Worm (Caenorhabditis elegans) whole organism, L3 larva: ENCODE data around the gene C02G6.2.

ENCODE experiments used
- ZK546.5 ChIP-seq: sonication (generic microtip); optimal IDR thresholded peaks from 2 replicates; lab custom pipeline; 2017; ENCODE audit warnings: missing biosample characterization, missing genetic modification characterization
- fos-1 ChIP-seq: fragments of 150-350 bp; optimal IDR thresholded peaks from 2 replicates; lab custom pipeline; 2014; ENCODE audit warnings: missing biosample characterization, missing genetic modification characterization
- jun-1 ChIP-seq: fragments of 150-350 bp; optimal IDR thresholded peaks from 2 replicates; lab custom pipeline; 2014; ENCODE audit warnings: missing biosample characterization, missing genetic modification reagents, missing genetic modification characterization
- nhr-12 ChIP-seq: fragments of 150-350 bp; optimal IDR thresholded peaks from 2 replicates; lab custom pipeline; 2014; ENCODE audit warnings: missing biosample characterization, missing genetic modification characterization
- nhr-28 ChIP-seq: fragments of 150-350 bp; optimal IDR thresholded peaks from 2 replicates; lab custom pipeline; 2014; ENCODE audit warnings: missing biosample characterization, missing genetic modification characterization
- nhr-77 ChIP-seq: fragments of 150-350 bp; optimal IDR thresholded peaks from 2 replicates; lab custom pipeline; 2014; ENCODE audit warnings: missing biosample characterization, missing genetic modification characterization
- unc-62 ChIP-seq: fragments of 150-350 bp; sonication (generic microtip); optimal IDR thresholded peaks from 4 replicates; lab custom pipeline; 2014; ENCODE audit warnings: missing biosample characterization, missing genetic modification reagents, missing genetic modification characterization
- zag-1 ChIP-seq: fragments of 150-350 bp; optimal IDR thresholded peaks from 2 replicates; lab custom pipeline; 2014; ENCODE audit warnings: missing biosample characterization, missing genetic modification characterization

- TF ChIP-seq unc-62 (GFP tag; lab: Kevin White, UChicago) = no peak
- TF ChIP-seq nhr-77 = no peak
- no peak for TF ChIP-seq fos-1
- TF ChIP-seq nhr-12 (tag; lab: Kevin White, UChicago) = no peak
- no peak for TF ChIP-seq nhr-28 (tag; lab: Kevin White, UChicago)
- no peak for TF ChIP-seq zag-1 (tag; lab: Kevin White, UChicago)
- peak; percentile 77 for TF ChIP-seq jun-1 (tag; lab: Kevin White, UChicago)
- TF ChIP-seq ZK546.5 = no peak
Observed at ce11 chrV:5843415-5844337, 28.2 kb upstream of the C02G6.2 start.
